Fruit fly (Drosophila melanogaster) whole organism, embryonic: Measurements from ENCODE around the gene CG5644.

Experiments
- CG31224 ChIP-seq: fragments of 200-800 bp; sonication (Bioruptor generic); IDR thresholded peaks from 2 replicates; pipeline ENCODE4 v1.3.6; 2022; ENCODE audit warnings: missing biosample characterization, missing genetic modification characterization
- CG6683 ChIP-seq: fragments of 200-800 bp; sonication (Bioruptor generic); optimal IDR thresholded peaks from 2 replicates; lab custom pipeline; 2017; ENCODE audit warnings: missing biosample characterization, mild to moderate bottlenecking, missing genetic modification characterization, missing genetic modification reagents
- Fer1 ChIP-seq: fragments of 200-800 bp; sonication (Bioruptor generic); optimal IDR thresholded peaks from 2 replicates; lab custom pipeline; 2017; ENCODE audit warnings: missing biosample characterization, mild to moderate bottlenecking, missing genetic modification characterization
- HLH4C ChIP-seq: fragments of 200-800 bp; sonication (Bioruptor generic); IDR thresholded peaks from 3 replicates; pipeline ENCODE4 v1.3.6; 2022; ENCODE audit warnings: missing biosample characterization, missing genetic modification characterization; ENCODE audit not compliant: partially characterized antibody
- sens ChIP-seq: fragments of 200-800 bp; sonication (Bioruptor generic); peaks from one replicate; lab custom pipeline; 2016; ENCODE audit warnings: missing biosample characterization, missing genetic modification characterization
- tup ChIP-seq: fragments of 200-800 bp; sonication (Bioruptor generic); optimal IDR thresholded peaks from 2 replicates; lab custom pipeline; 2016; ENCODE audit warnings: missing biosample characterization, mild to moderate bottlenecking, missing genetic modification characterization, moderate library complexity

DNA sequence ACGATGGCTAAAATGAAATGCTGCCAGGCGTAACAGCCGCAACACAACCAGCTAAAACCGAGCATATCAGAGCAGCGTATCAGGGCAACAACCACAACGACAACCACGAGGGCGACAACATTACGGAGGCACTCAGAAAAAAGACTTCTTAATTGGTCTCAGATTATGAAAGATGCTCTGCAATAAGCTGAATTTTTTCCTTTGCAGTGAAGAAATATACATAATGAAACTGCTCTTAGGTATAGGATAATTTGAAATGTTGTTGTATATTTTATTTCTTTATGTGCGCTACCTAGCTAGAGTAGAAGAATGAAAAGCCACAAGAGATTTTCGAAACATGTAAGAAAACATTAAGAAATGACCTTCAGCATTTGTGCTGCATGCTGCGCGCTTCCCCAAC, 50.2 kb downstream of the CG5644 start:
- TF ChIP-seq CG31224 (GFP tag; lab: Robert Waterston, UW) (no peak), CG6683 (no peak), tup (no peak), Fer1 (GFP tag; lab: Kevin White, UChicago) (no peak), sens (no peak), HLH4C (GFP tag; lab: Robert Waterston, UW) (no peak)
